Fruit fly (Drosophila melanogaster): ENCODE data around the gene ClC-a.

dm6 chr3R:11809620-11810019, 3.4 kb downstream of the ClC-a start:
- TF ChIP-seq CG8159 (tag; optimal IDR thresholded peaks at IDR 0.05): no peak
- no peak for TF ChIP-seq CG17806 (tag; optimal IDR thresholded peaks at IDR 0.05)
- no peak for TF ChIP-seq Ets98B (GFP tag; IDR thresholded peaks at IDR 0.05)
- no peak for TF ChIP-seq CG34367 (tag; optimal IDR thresholded peaks at IDR 0.05)
- no peak for TF ChIP-seq Pif1A (GFP tag; optimal IDR thresholded peaks at IDR 0.05)
- no peak for TF ChIP-seq gl (tag; optimal IDR thresholded peaks at IDR 0.05)
- no peak for TF ChIP-seq fd96Ca (GFP tag; IDR thresholded peaks at IDR 0.05)
- no peak for TF ChIP-seq D1 (tag; optimal IDR thresholded peaks at IDR 0.05)
- TF ChIP-seq CG14655 (GFP tag; optimal IDR thresholded peaks at IDR 0.05): no peak
- no peak for TF ChIP-seq Snoo (tag; optimal IDR thresholded peaks at IDR 0.05)

All from whole organism, pupa.